Worm (Caenorhabditis elegans): ENCODE results near the gene M57.2.

DNA sequence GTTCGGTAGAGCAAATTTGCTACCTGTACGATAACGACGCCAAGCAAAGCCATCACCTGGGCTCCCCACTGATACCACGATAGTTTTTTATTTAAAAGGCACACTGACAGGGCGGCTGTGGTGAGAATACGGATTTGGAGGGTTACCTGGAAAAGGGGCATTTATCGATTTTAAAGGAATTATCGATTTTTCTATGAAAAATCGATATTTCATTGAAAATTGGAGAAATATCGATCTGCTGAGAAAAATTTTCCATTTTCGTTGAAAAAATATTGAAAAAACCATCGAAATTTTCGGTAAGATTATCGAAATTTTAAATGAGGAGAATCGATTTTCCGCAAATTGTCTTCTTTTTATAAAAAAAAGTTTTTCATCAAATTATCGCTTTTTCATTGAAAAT, 17.9 kb downstream of the M57.2 start:
- TF ChIP-seq unc-62 (GFP tag; optimal IDR thresholded peaks at IDR 0.05 in 1 of 2): no peak
- TF ChIP-seq unc-62 (tag; optimal IDR thresholded peaks at IDR 0.05): no peak
- TF ChIP-seq nhr-25 (tag; optimal IDR thresholded peaks at IDR 0.05; ENCODE audit: borderline replicate concordance, insufficient read depth): no peak
- peak; percentile 87 for TF ChIP-seq ceh-28 (tag; optimal IDR thresholded peaks at IDR 0.05)
- no peak for TF ChIP-seq snpc-4 (tag; optimal IDR thresholded peaks at IDR 0.05)
- TF ChIP-seq fkh-10 (GFP tag; optimal IDR thresholded peaks at IDR 0.05): no peak
- no peak for TF ChIP-seq unc-39 (tag; optimal IDR thresholded peaks at IDR 0.05)
- TF ChIP-seq hlh-30 (tag; optimal IDR thresholded peaks at IDR 0.05; ENCODE audit: insufficient read depth): no peak
- no peak for TF ChIP-seq daf-8 (GFP tag; IDR thresholded peaks at IDR 0.05)
- no peak for TF ChIP-seq nhr-10 (tag; optimal IDR thresholded peaks at IDR 0.05)
- no peak for TF ChIP-seq pha-4 (GFP tag; IDR thresholded peaks at IDR 0.05)
- no peak for TF ChIP-seq pha-4 (tag; optimal IDR thresholded peaks at IDR 0.05)

Measured in whole organism, L4 larva.